Fruit fly (Drosophila melanogaster) whole organism, embryonic: ENCODE results near the gene CG12253.
A peak's percentile ranks its signal among the peaks of the same experiment; 100 is the strongest.

Experiments
- Ada2b ChIP-seq: fragments of 200-800 bp; sonication (Bioruptor generic); IDR thresholded peaks from 2 replicates; pipeline ENCODE4 v1.3.6; 2022; ENCODE audit warnings: missing biosample characterization, missing genetic modification characterization
- Blimp-1 ChIP-seq: fragments of 200-800 bp; sonication (Bioruptor generic); optimal IDR thresholded peaks from 3 replicates; lab custom pipeline; 2018; ENCODE audit warnings: missing biosample characterization, missing genetic modification characterization, mild to moderate bottlenecking, moderate library complexity, missing genetic modification reagents
- CG10147 ChIP-seq: fragments of 200-800 bp; sonication (Bioruptor generic); optimal IDR thresholded peaks from 2 replicates; lab custom pipeline; 2019; ENCODE audit warnings: missing biosample characterization, mild to moderate bottlenecking, missing genetic modification characterization, moderate library complexity
- CG10565 ChIP-seq: fragments of 200-800 bp; sonication (Bioruptor generic); optimal IDR thresholded peaks from 3 replicates; lab custom pipeline; 2016; ENCODE audit warnings: missing biosample characterization, mild to moderate bottlenecking, missing genetic modification characterization
- CG12391 ChIP-seq: fragments of 200-800 bp; sonication (Bioruptor generic); optimal IDR thresholded peaks from 3 replicates; lab custom pipeline; 2018; ENCODE audit warnings: missing biosample characterization, mild to moderate bottlenecking, missing genetic modification characterization, moderate library complexity
- CG13296 ChIP-seq: fragments of 200-800 bp; sonication (Bioruptor generic); optimal IDR thresholded peaks from 3 replicates; lab custom pipeline; 2018; ENCODE audit warnings: missing biosample characterization, mild to moderate bottlenecking, missing genetic modification characterization
- CG15514 ChIP-seq: fragments of 200-800 bp; sonication (Bioruptor generic); optimal IDR thresholded peaks from 3 replicates; lab custom pipeline; 2017; ENCODE audit warnings: missing biosample characterization, missing genetic modification characterization, mild to moderate bottlenecking, moderate library complexity, missing genetic modification reagents
- CG15601 ChIP-seq: fragments of 200-800 bp; sonication (Bioruptor generic); optimal IDR thresholded peaks from 3 replicates; lab custom pipeline; 2019; ENCODE audit warnings: missing biosample characterization, mild to moderate bottlenecking, missing genetic modification characterization, moderate library complexity
- CG1603 ChIP-seq: fragments of 200-800 bp; sonication (Bioruptor generic); optimal IDR thresholded peaks from 2 replicates; lab custom pipeline; 2019; ENCODE audit warnings: missing biosample characterization, mild to moderate bottlenecking, missing genetic modification characterization, moderate library complexity
- CG16813 ChIP-seq: fragments of 200-800 bp; sonication (Bioruptor generic); IDR thresholded peaks from 3 replicates; pipeline ENCODE4 v1.3.6; 2022; ENCODE audit warnings: missing biosample characterization, missing genetic modification characterization; ENCODE audit not compliant: partially characterized antibody
- CG17361 ChIP-seq: fragments of 200-800 bp; sonication (Bioruptor generic); IDR thresholded peaks from 3 replicates; pipeline ENCODE4 v1.3.6; 2022; ENCODE audit warnings: missing biosample characterization, missing genetic modification characterization
- CG18262 ChIP-seq: fragments of 200-800 bp; optimal IDR thresholded peaks from 3 replicates; lab custom pipeline; 2019; ENCODE audit warnings: missing biosample characterization, mild to moderate bottlenecking, missing genetic modification characterization, moderate library complexity
- CG2712 ChIP-seq: fragments of 200-800 bp; optimal IDR thresholded peaks from 3 replicates; lab custom pipeline; 2019; ENCODE audit warnings: missing biosample characterization, mild to moderate bottlenecking, missing genetic modification characterization, moderate library complexity
- CG3847 ChIP-seq: fragments of 200-800 bp; sonication (Bioruptor generic); IDR thresholded peaks from 2 replicates; pipeline ENCODE4 v1.3.6; 2022; ENCODE audit warnings: missing biosample characterization, missing genetic modification characterization
- CG3995 ChIP-seq: fragments of 200-800 bp; sonication (Bioruptor generic); optimal IDR thresholded peaks from 3 replicates; lab custom pipeline; 2016; ENCODE audit warnings: missing biosample characterization, missing genetic modification characterization
- CG7357 ChIP-seq: fragments of 200-800 bp; sonication (Bioruptor generic); IDR thresholded peaks from 3 replicates; pipeline ENCODE4 v1.3.6; 2022; ENCODE audit warnings: missing biosample characterization, missing genetic modification characterization
- CG7928 ChIP-seq: fragments of 200-800 bp; sonication (Bioruptor generic); optimal IDR thresholded peaks from 2 replicates; lab custom pipeline; 2017; ENCODE audit warnings: missing biosample characterization, mild to moderate bottlenecking, missing genetic modification characterization
- CG9932 ChIP-seq: fragments of 200-800 bp; sonication (Bioruptor generic); IDR thresholded peaks from 2 replicates; pipeline ENCODE4 v1.3.6; 2022; ENCODE audit warnings: missing biosample characterization, missing genetic modification characterization
- Ets65A ChIP-seq: fragments of 200-800 bp; sonication (Bioruptor generic); peaks from one replicate; lab custom pipeline; 2016; ENCODE audit warnings: missing biosample characterization, missing genetic modification characterization
- MESR4 ChIP-seq: fragments of 200-800 bp; sonication (Bioruptor generic); optimal IDR thresholded peaks from 2 replicates; lab custom pipeline; 2018; ENCODE audit warnings: missing biosample characterization, mild to moderate bottlenecking, missing genetic modification characterization, moderate library complexity
- Max ChIP-seq: fragments of 200-800 bp; sonication (Bioruptor generic); optimal IDR thresholded peaks from 2 replicates; lab custom pipeline; 2016; ENCODE audit warnings: missing biosample characterization, mild to moderate bottlenecking, missing genetic modification characterization
- Med ChIP-seq: fragments of 200-800 bp; sonication (Bioruptor generic); peaks from one replicate; lab custom pipeline; 2016; ENCODE audit warnings: missing biosample characterization, missing genetic modification characterization, mild to moderate bottlenecking, inconsistent platforms, moderate library complexity
- Myb ChIP-seq: fragments of 200-800 bp; sonication (Bioruptor generic); optimal IDR thresholded peaks from 2 replicates; lab custom pipeline; 2016; ENCODE audit warnings: missing biosample characterization, missing genetic modification characterization
- Nf-YB ChIP-seq: fragments of 200-800 bp; sonication (Bioruptor generic); optimal IDR thresholded peaks from 3 replicates; lab custom pipeline; 2019; ENCODE audit warnings: missing biosample characterization, mild to moderate bottlenecking, missing genetic modification characterization, moderate library complexity
- Optix ChIP-seq: fragments of 200-800 bp; sonication (Bioruptor generic); IDR thresholded peaks from 3 replicates; pipeline ENCODE4 v1.3.6; 2022; ENCODE audit warnings: missing biosample characterization, missing genetic modification characterization
- PHDP ChIP-seq: fragments of 200-800 bp; sonication (Bioruptor generic); optimal IDR thresholded peaks from 3 replicates; lab custom pipeline; 2018; ENCODE audit warnings: missing biosample characterization, mild to moderate bottlenecking, missing genetic modification characterization, moderate library complexity
- Pdp1 ChIP-seq, 2 experiments: fragments of 200-800 bp; sonication (Bioruptor generic); optimal IDR thresholded peaks; 3 replicates each; lab custom pipeline; 2016; ENCODE audit warnings: missing biosample characterization in 2 of 2, missing genetic modification characterization in 2 of 2, mild to moderate bottlenecking in 1 of 2, moderate library complexity in 1 of 2
- Scr ChIP-seq: fragments of 200-800 bp; sonication (Bioruptor generic); IDR thresholded peaks from 2 replicates; pipeline ENCODE4 v1.3.6; 2022; ENCODE audit warnings: missing biosample characterization, missing genetic modification characterization; ENCODE audit not compliant: partially characterized antibody
- YL-1 ChIP-seq: fragments of 200-800 bp; sonication (Bioruptor generic); optimal IDR thresholded peaks from 3 replicates; lab custom pipeline; 2017; ENCODE audit warnings: missing biosample characterization, mild to moderate bottlenecking, missing genetic modification characterization
- amos ChIP-seq: fragments of 200-800 bp; sonication (Bioruptor generic); IDR thresholded peaks from 2 replicates; pipeline ENCODE4 v1.3.6; 2022; ENCODE audit warnings: missing biosample characterization, missing genetic modification characterization; ENCODE audit not compliant: partially characterized antibody
- gcm2 ChIP-seq: fragments of 200-800 bp; sonication (Bioruptor generic); optimal IDR thresholded peaks from 2 replicates; lab custom pipeline; 2016; ENCODE audit warnings: missing biosample characterization, missing genetic modification characterization
- grau ChIP-seq: fragments of 200-800 bp; optimal IDR thresholded peaks from 3 replicates; lab custom pipeline; 2019; ENCODE audit warnings: missing biosample characterization, mild to moderate bottlenecking, missing genetic modification characterization, moderate library complexity
- inv ChIP-seq: fragments of 200-800 bp; sonication (Bioruptor generic); IDR thresholded peaks from 2 replicates; pipeline ENCODE4 v1.3.6; 2022; ENCODE audit warnings: missing biosample characterization, missing genetic modification characterization; ENCODE audit not compliant: partially characterized antibody
- jigr1 ChIP-seq: fragments of 200-800 bp; sonication (Bioruptor generic); IDR thresholded peaks from 3 replicates; pipeline ENCODE4 v1.3.6; 2022; ENCODE audit warnings: missing biosample characterization, missing genetic modification characterization
- lilli ChIP-seq: fragments of 200-800 bp; sonication (Bioruptor generic); optimal IDR thresholded peaks from 3 replicates; lab custom pipeline; 2016; ENCODE audit warnings: missing biosample characterization, missing genetic modification characterization
- nmo ChIP-seq: fragments of 200-800 bp; sonication (Bioruptor generic); optimal IDR thresholded peaks from 2 replicates; lab custom pipeline; 2018; ENCODE audit warnings: missing biosample characterization, mild to moderate bottlenecking, missing genetic modification characterization, moderate library complexity
- pan ChIP-seq, 4 experiments: fragments of >200 bp in 3 of 4; fragments of 200-800 bp in 1 of 4; sonication (Bioruptor generic) in 1 of 4; optimal IDR thresholded peaks in 3 of 4; IDR thresholded peaks in 1 of 4; 2 replicates each; pipeline versions ENCODE4 v1.3.6 to Lab custom; 2017 to 2022; ENCODE audit warnings: missing biosample characterization in 2 of 4, missing genetic modification characterization in 2 of 4, mixed read lengths in 1 of 4
- phol ChIP-seq: fragments of 200-800 bp; sonication (Bioruptor generic); optimal IDR thresholded peaks from 3 replicates; lab custom pipeline; 2018; ENCODE audit warnings: missing biosample characterization, mild to moderate bottlenecking, missing genetic modification characterization, moderate library complexity
- pzg ChIP-seq: fragments of 200-800 bp; sonication (Bioruptor generic); optimal IDR thresholded peaks from 3 replicates; lab custom pipeline; 2018; ENCODE audit warnings: missing biosample characterization, mild to moderate bottlenecking, missing genetic modification characterization, moderate library complexity
- ro ChIP-seq: fragments of 200-800 bp; sonication (Bioruptor generic); IDR thresholded peaks from 2 replicates; pipeline ENCODE4 v1.3.6; 2022; ENCODE audit warnings: missing biosample characterization, missing genetic modification characterization
- row ChIP-seq: fragments of 200-800 bp; sonication (Bioruptor generic); IDR thresholded peaks from 3 replicates; pipeline ENCODE4 v1.3.6; 2022; ENCODE audit warnings: missing biosample characterization, missing genetic modification characterization
- scrt ChIP-seq: fragments of 200-800 bp; sonication (Bioruptor generic); optimal IDR thresholded peaks from 2 replicates; lab custom pipeline; 2018; ENCODE audit warnings: missing biosample characterization, mild to moderate bottlenecking, missing genetic modification characterization, moderate library complexity
- slou ChIP-seq: fragments of 200-800 bp; sonication (Bioruptor generic); optimal IDR thresholded peaks from 3 replicates; lab custom pipeline; 2016; ENCODE audit warnings: missing biosample characterization, missing genetic modification characterization
- trem ChIP-seq: fragments of 200-800 bp; optimal IDR thresholded peaks from 3 replicates; lab custom pipeline; 2019; ENCODE audit warnings: missing biosample characterization, mild to moderate bottlenecking, missing genetic modification characterization, moderate library complexity
- ttk ChIP-seq: fragments of 200-800 bp; sonication (Bioruptor generic); IDR thresholded peaks from 2 replicates; pipeline ENCODE4 v2.1.2; 2022; ENCODE audit warnings: missing biosample characterization, missing genetic modification characterization
- twi ChIP-seq: fragments of 200-800 bp; optimal IDR thresholded peaks from 2 replicates; lab custom pipeline; 2019; ENCODE audit warnings: missing biosample characterization, mild to moderate bottlenecking, missing genetic modification characterization, moderate library complexity
- unc-4 ChIP-seq: fragments of 200-800 bp; sonication (Bioruptor generic); IDR thresholded peaks from 2 replicates; pipeline ENCODE4 v1.3.6; 2022; ENCODE audit warnings: missing biosample characterization, missing genetic modification characterization; ENCODE audit not compliant: partially characterized antibody
- wdn ChIP-seq: fragments of 200-800 bp; sonication (Bioruptor generic); IDR thresholded peaks from 2 replicates; pipeline ENCODE4 v1.3.6; 2022; ENCODE audit warnings: missing biosample characterization, missing genetic modification characterization
- zen ChIP-seq: fragments of 200-800 bp; sonication (Bioruptor generic); optimal IDR thresholded peaks from 3 replicates; lab custom pipeline; 2018; ENCODE audit warnings: missing biosample characterization, mild to moderate bottlenecking, missing genetic modification characterization, moderate library complexity

Gene CG12253

DNA sequence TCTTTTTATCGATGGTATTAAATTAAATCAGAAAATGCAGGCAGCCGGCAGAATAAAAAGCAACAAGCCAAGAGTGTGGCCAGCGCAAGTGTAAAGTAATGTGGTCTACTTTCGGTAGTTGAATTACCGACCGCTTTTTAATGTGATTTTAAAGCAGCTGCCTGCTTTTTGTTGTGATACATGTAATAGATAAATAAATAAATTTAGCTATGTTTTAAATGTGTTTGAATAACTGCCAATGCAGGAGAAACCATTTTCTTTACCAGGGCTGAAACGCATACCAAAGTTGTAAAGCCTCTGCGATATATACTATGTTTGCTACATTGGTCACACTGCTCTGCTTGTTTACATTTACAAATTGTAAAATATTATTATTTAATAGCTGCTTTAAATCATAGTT lies 17.5 kb upstream of the CG12253 start, which contains the start of the genes Tmem214 and YL-1 (continued):
- TF ChIP-seq phol (tag; lab: Kevin White, UChicago) = peak; percentile 86
- TF ChIP-seq amos = peak; percentile 51
- no peak for TF ChIP-seq pan (optimal IDR thresholded peaks at IDR 0.05; lab: Kevin White, UChicago)
- TF ChIP-seq pan (GFP tag; optimal IDR thresholded peaks at IDR 0.05 in 1 of 2, IDR thresholded peaks at IDR 0.05 in 1 of 2) = no peak
- TF ChIP-seq CG9932 (GFP tag; lab: Robert Waterston, UW) = no peak
- TF ChIP-seq Ada2b (GFP tag; lab: Robert Waterston, UW) = no peak
- no peak for TF ChIP-seq CG7357 (GFP tag; lab: Robert Waterston, UW)
- no peak for TF ChIP-seq CG10565 (GFP tag; lab: Kevin White, UChicago)
- TF ChIP-seq CG17361 (GFP tag; lab: Robert Waterston, UW) = 0 out of 3 replicates have a peak, but pooled peaks have one; percentile 28
- peak; percentile 2 for TF ChIP-seq CG15601
- TF ChIP-seq wdn (GFP tag; lab: Robert Waterston, UW) = no peak
- TF ChIP-seq Nf-YB (GFP tag; lab: Kevin White, UChicago) = no peak
- TF ChIP-seq Max (GFP tag; lab: Kevin White, UChicago) = peak; percentile 38
- peak; percentile 61 for TF ChIP-seq Med (GFP tag; lab: Kevin White, UChicago)
- TF ChIP-seq gcm2 (GFP tag; lab: Kevin White, UChicago) = no peak
- peak; percentile 44; the same call in 2 of the 3 replicates for TF ChIP-seq row (GFP tag; lab: Robert Waterston, UW)
- TF ChIP-seq CG3995 = peak; percentile 17
- TF ChIP-seq trem (tag; lab: Kevin White, UChicago) = peak; percentile 78
- peak; percentile 22 for TF ChIP-seq MESR4
- peak in 1 of 2 experiments; percentile 51 for TF ChIP-seq Pdp1 (GFP tag; optimal IDR thresholded peaks at IDR 0.05; lab: Kevin White, UChicago)
- TF ChIP-seq CG16813 (GFP tag; lab: Robert Waterston, UW) = peak; percentile 58
- TF ChIP-seq YL-1 = peak; percentile 98
- TF ChIP-seq Blimp-1 = no peak
- peak; percentile 91 for TF ChIP-seq CG7928
- TF ChIP-seq nmo = peak; percentile 68
- peak; percentile 27 for TF ChIP-seq CG12391 (tag; lab: Kevin White, UChicago)
- no peak for TF ChIP-seq ro (GFP tag; lab: Robert Waterston, UW)
- TF ChIP-seq CG1603 = peak; percentile 38
- TF ChIP-seq CG15514 (GFP tag; lab: Kevin White, UChicago) = peak; percentile 28
- peak; percentile 93 for TF ChIP-seq scrt (GFP tag; lab: Kevin White, UChicago)
- TF ChIP-seq inv (GFP tag; lab: Robert Waterston, UW) = peak; percentile 48; the same call in 1 of the 2 replicates
- TF ChIP-seq PHDP (tag; lab: Kevin White, UChicago) = peak; percentile 4
- peak; percentile 3 for TF ChIP-seq twi
- TF ChIP-seq CG18262 (tag; lab: Kevin White, UChicago) = peak; percentile 3
- peak; percentile 86 for TF ChIP-seq Ets65A
- TF ChIP-seq unc-4 (GFP tag; lab: Robert Waterston, UW) = peak; percentile 66
- peak; percentile 5 for TF ChIP-seq lilli (GFP tag; lab: Kevin White, UChicago)
- peak; percentile 23 for TF ChIP-seq Myb
- peak; percentile 69 for TF ChIP-seq Scr (GFP tag; lab: Robert Waterston, UW)
- TF ChIP-seq slou (GFP tag; lab: Kevin White, UChicago) = no peak
- TF ChIP-seq CG13296 (GFP tag; lab: Kevin White, UChicago) = no peak
- peak; percentile 77 for TF ChIP-seq pzg
- TF ChIP-seq jigr1 (GFP tag; lab: Robert Waterston, UW) = no peak
- peak; percentile 6 for TF ChIP-seq CG10147 (GFP tag; lab: Kevin White, UChicago)
- peak; percentile 16 for TF ChIP-seq zen
- no peak for TF ChIP-seq Optix (GFP tag; lab: Robert Waterston, UW)
- TF ChIP-seq grau (tag; lab: Kevin White, UChicago) = peak; percentile 11
- TF ChIP-seq CG3847 (GFP tag; lab: Robert Waterston, UW) = peak; percentile 59
- no peak for TF ChIP-seq ttk
- TF ChIP-seq CG2712 (tag; lab: Kevin White, UChicago) = peak; percentile 44
